Fruit fly (Drosophila melanogaster): Measurements from ENCODE around the gene D2hgdh.

Gene D2hgdh

dm6 chrX:2094072-2094761, 47.1 kb upstream of the D2hgdh start, which contains the start of gene csw (continued):
- TF ChIP-seq Oaz (GFP tag; IDR thresholded peaks at IDR 0.05) (no peak), psq (GFP tag; optimal IDR thresholded peaks at IDR 0.05) (no peak), CG5180 (GFP tag; optimal IDR thresholded peaks at IDR 0.05) (no peak), NfI (GFP tag; optimal IDR thresholded peaks at IDR 0.05) (peak; percentile 41), CG14710 (tag; optimal IDR thresholded peaks at IDR 0.05) (peak; percentile 65), seq (GFP tag; IDR thresholded peaks at IDR 0.05) (0 out of 2 replicates have a peak, but pooled peaks have one; percentile 26), gfzf (GFP tag; optimal IDR thresholded peaks at IDR 0.05) (peak; percentile 98), ase (GFP tag; IDR thresholded peaks at IDR 0.05) (no peak), CoRest (tag; optimal IDR thresholded peaks at IDR 0.05) (peak; percentile 57), Dad (GFP tag; optimal IDR thresholded peaks at IDR 0.05) (peak; percentile 26), Deaf1 (tag; optimal IDR thresholded peaks at IDR 0.05) (no peak), chm (GFP tag; IDR thresholded peaks at IDR 0.05) (no peak), az2 (GFP tag; optimal IDR thresholded peaks at IDR 0.05) (no peak), CG1647 (GFP tag; optimal IDR thresholded peaks at IDR 0.05) (peak; percentile 30), CTCF (GFP tag; optimal IDR thresholded peaks at IDR 0.05) (peak; percentile 76), CG10366 (GFP tag; IDR thresholded peaks at IDR 0.05) (peak; percentile 34), bcd (GFP tag; optimal IDR thresholded peaks at IDR 0.05) (peak; percentile 30), Six4 (GFP tag; optimal IDR thresholded peaks at IDR 0.05) (no peak), CG7357 (GFP tag; IDR thresholded peaks at IDR 0.05) (no peak), tna (GFP tag; IDR thresholded peaks at IDR 0.05; ENCODE audit: partially characterized antibody) (no peak), CG11093 (GFP tag; IDR thresholded peaks at IDR 0.05) (no peak), gro (GFP tag; optimal IDR thresholded peaks at IDR 0.05) (peak; percentile 71), yki (optimal IDR thresholded peaks at IDR 0.05) (no peak), pfk (GFP tag; optimal IDR thresholded peaks at IDR 0.05) (no peak), Pdp1 (GFP tag; optimal IDR thresholded peaks at IDR 0.05) (peak; percentile 30 to 48), CG3995 (GFP tag; optimal IDR thresholded peaks at IDR 0.05) (peak; percentile 20), h (optimal IDR thresholded peaks at IDR 0.05) (no peak), CG31224 (GFP tag; IDR thresholded peaks at IDR 0.05) (no peak), CG9215 (GFP tag; IDR thresholded peaks at IDR 0.05) (no peak; the same call in 1 of the 2 replicates), emc (GFP tag; optimal IDR thresholded peaks at IDR 0.05) (peak; percentile 29), CG10462 (GFP tag; optimal IDR thresholded peaks at IDR 0.05) (no peak), CG3838 (GFP tag; optimal IDR thresholded peaks at IDR 0.05) (no peak), Elba2 (GFP tag; optimal IDR thresholded peaks at IDR 0.05) (peak; percentile 92), CG2120 (GFP tag; optimal IDR thresholded peaks at IDR 0.05) (peak; percentile 69), Nf-YA (GFP tag; IDR thresholded peaks at IDR 0.05) (no peak), Dbx (GFP tag; IDR thresholded peaks at IDR 0.05) (peak; percentile 53; the same call in 2 of the 3 replicates), repo (GFP tag; optimal IDR thresholded peaks at IDR 0.05) (no peak), tll (GFP tag; optimal IDR thresholded peaks at IDR 0.05) (no peak), CG11247 (GFP tag; IDR thresholded peaks at IDR 0.05) (no peak; the same call in 1 of the 2 replicates), dati (GFP tag; IDR thresholded peaks at IDR 0.05) (no peak), ssp (GFP tag; IDR thresholded peaks at IDR 0.05) (peak; percentile 19; the same call in 1 of the 2 replicates), bsh (GFP tag; optimal IDR thresholded peaks at IDR 0.05) (peak in 1 of 2 experiments; percentile 90), en (GFP tag; optimal IDR thresholded peaks at IDR 0.05) (no peak), dysf (GFP tag; IDR thresholded peaks at IDR 0.05) (peak; percentile 31; the same call in 1 of the 3 replicates), BtbVII (GFP tag; optimal IDR thresholded peaks at IDR 0.05) (no peak), so (GFP tag; IDR thresholded peaks at IDR 0.05) (no peak), CG11695 (GFP tag; IDR thresholded peaks at IDR 0.05) (no peak), Opbp (GFP tag; IDR thresholded peaks at IDR 0.05; ENCODE audit: partially characterized antibody) (0 out of 3 replicates have a peak, but pooled peaks have one; percentile 50), CG14667 (GFP tag; IDR thresholded peaks at IDR 0.05) (no peak), CG8388 (GFP tag; optimal IDR thresholded peaks at IDR 0.05) (no peak), Taf1 (GFP tag; IDR thresholded peaks at IDR 0.05) (no peak), CG14860 (GFP tag; IDR thresholded peaks at IDR 0.05; ENCODE audit: partially characterized antibody) (no peak)
